Worm (Caenorhabditis elegans) whole organism, young adult: ENCODE data around the gene rps-16.

Experiments used
- B0336.3 ChIP-seq: fragments of 200-800 bp; sonication (Bioruptor generic); IDR thresholded peaks from 2 replicates; pipeline ENCODE4 v1.3.6; 2022; ENCODE audit warnings: missing genetic modification characterization, missing compliant biosample characterization
- F10E7.11 ChIP-seq: sonication (generic microtip); optimal IDR thresholded peaks from 2 replicates; lab custom pipeline; 2017; ENCODE audit warnings: mild to moderate bottlenecking, missing genetic modification characterization, moderate library complexity, missing compliant biosample characterization
- F22D6.2 ChIP-seq: sonication (generic microtip); optimal IDR thresholded peaks from 2 replicates; lab custom pipeline; 2016; ENCODE audit warnings: mild to moderate bottlenecking, missing genetic modification characterization, missing compliant biosample characterization
- F23B12.7 ChIP-seq: sonication (generic microtip); optimal IDR thresholded peaks from 2 replicates; lab custom pipeline; 2017; ENCODE audit warnings: missing genetic modification characterization, mild to moderate bottlenecking, missing compliant biosample characterization, antibody characterized with exemption, moderate library complexity; ENCODE audit not compliant: insufficient read depth
- F37B4.10 ChIP-seq: fragments of 200-800 bp; sonication (Bioruptor generic); IDR thresholded peaks from 2 replicates; pipeline ENCODE4 v1.3.6; 2022; ENCODE audit warnings: missing genetic modification characterization, missing compliant biosample characterization
- F57C9.4 ChIP-seq: sonication (generic microtip); optimal IDR thresholded peaks from 2 replicates; lab custom pipeline; 2017; ENCODE audit warnings: mild to moderate bottlenecking, missing genetic modification characterization, missing compliant biosample characterization
- T26A5.8 ChIP-seq: sonication (generic microtip); optimal IDR thresholded peaks from 2 replicates; lab custom pipeline; 2016; ENCODE audit warnings: missing genetic modification characterization, missing compliant biosample characterization
- Y53F4B.3 ChIP-seq: fragments of 200-800 bp; sonication (Bioruptor generic); IDR thresholded peaks from 2 replicates; pipeline ENCODE4 v1.3.6; 2022; ENCODE audit warnings: missing genetic modification reagents, missing genetic modification characterization, missing compliant biosample characterization
- Y79H2A.3 ChIP-seq: fragments of 200-800 bp; sonication (Bioruptor generic); conservative IDR thresholded peaks from 2 replicates; pipeline ENCODE4 v1.3.6; 2022; ENCODE audit warnings: missing genetic modification reagents, missing genetic modification characterization, missing compliant biosample characterization
- Y95B8A.8 ChIP-seq: fragments of 200-800 bp; sonication (Bioruptor generic); IDR thresholded peaks from 2 replicates; pipeline ENCODE4 v1.3.6; 2022; ENCODE audit warnings: missing genetic modification reagents, missing genetic modification characterization, missing compliant biosample characterization
- ZK185.1 ChIP-seq: sonication (generic microtip); optimal IDR thresholded peaks from 2 replicates; lab custom pipeline; 2016; ENCODE audit warnings: mild to moderate bottlenecking, missing genetic modification characterization, missing compliant biosample characterization; ENCODE audit not compliant: poor library complexity, severe bottlenecking
- atf-7 ChIP-seq: sonication (generic microtip); optimal IDR thresholded peaks from 2 replicates; lab custom pipeline; 2017; ENCODE audit warnings: mild to moderate bottlenecking, missing genetic modification characterization, missing compliant biosample characterization
- attf-3 ChIP-seq: fragments of 200-800 bp; sonication (Bioruptor generic); conservative IDR thresholded peaks from 2 replicates; pipeline ENCODE4 v1.3.6; 2022; ENCODE audit warnings: missing genetic modification reagents, missing genetic modification characterization, missing compliant biosample characterization
- attf-5 ChIP-seq: fragments of 200-800 bp; sonication (Bioruptor generic); optimal IDR thresholded peaks from 2 replicates; lab custom pipeline; 2018; ENCODE audit warnings: mild to moderate bottlenecking, missing genetic modification characterization, missing compliant biosample characterization
- cebp-1 ChIP-seq, 2 experiments: fragments of 200-800 bp in 1 of 2; sonication (Bioruptor generic) in 1 of 2; sonication (generic microtip) in 1 of 2; IDR thresholded peaks in 1 of 2; optimal IDR thresholded peaks in 1 of 2; 2 replicates each; pipeline versions ENCODE4 v1.3.6 to Lab custom; 2017 to 2022; ENCODE audit warnings: missing compliant biosample characterization in 2 of 2, missing genetic modification characterization in 2 of 2, mild to moderate bottlenecking in 1 of 2, missing genetic modification reagents in 1 of 2, moderate library complexity in 1 of 2
- cebp-2 ChIP-seq: fragments of 200-800 bp; sonication (Bioruptor generic); IDR thresholded peaks from 2 replicates; pipeline ENCODE4 v1.3.6; 2022; ENCODE audit warnings: missing genetic modification characterization, missing compliant biosample characterization
- ceh-100 ChIP-seq: fragments of 200-800 bp; sonication (Bioruptor generic); IDR thresholded peaks from 2 replicates; pipeline ENCODE4 v1.3.6; 2022; ENCODE audit warnings: missing genetic modification reagents, missing genetic modification characterization, missing compliant biosample characterization
- ceh-27 ChIP-seq: fragments of 200-800 bp; sonication (Bioruptor generic); optimal IDR thresholded peaks from 2 replicates; lab custom pipeline; 2018; ENCODE audit warnings: mild to moderate bottlenecking, missing genetic modification characterization, moderate library complexity, missing compliant biosample characterization
- ceh-40 ChIP-seq: fragments of 200-800 bp; sonication (Bioruptor generic); IDR thresholded peaks from 2 replicates; pipeline ENCODE4 v1.3.6; 2022; ENCODE audit warnings: missing genetic modification characterization, missing compliant biosample characterization
- ceh-58 ChIP-seq: fragments of 200-800 bp; sonication (Bioruptor generic); IDR thresholded peaks from 2 replicates; pipeline ENCODE4 v1.3.6; 2022; ENCODE audit warnings: missing genetic modification characterization, missing compliant biosample characterization
- chd-7 ChIP-seq: sonication (generic microtip); optimal IDR thresholded peaks from 2 replicates; lab custom pipeline; 2016; ENCODE audit warnings: mild to moderate bottlenecking, missing genetic modification characterization, moderate library complexity, missing compliant biosample characterization
- egl-44 ChIP-seq: fragments of 200-800 bp; sonication (Bioruptor generic); IDR thresholded peaks from 2 replicates; pipeline ENCODE4 v1.3.6; 2022; ENCODE audit warnings: missing genetic modification reagents, missing genetic modification characterization, missing compliant biosample characterization
- egrh-3 ChIP-seq: fragments of 200-800 bp; sonication (Bioruptor generic); IDR thresholded peaks from 2 replicates; pipeline ENCODE4 v1.3.6; 2022; ENCODE audit warnings: missing genetic modification reagents, missing genetic modification characterization, missing compliant biosample characterization
- ekl-4 ChIP-seq: fragments of 200-800 bp; sonication (Bioruptor generic); IDR thresholded peaks from 2 replicates; pipeline ENCODE4 v1.3.6; 2022; ENCODE audit warnings: missing genetic modification reagents, missing genetic modification characterization, missing compliant biosample characterization
- ets-4 ChIP-seq: fragments of 200-800 bp; sonication (Bioruptor generic); optimal IDR thresholded peaks from 2 replicates; lab custom pipeline; 2018; ENCODE audit warnings: mild to moderate bottlenecking, missing genetic modification characterization, missing compliant biosample characterization
- hlh-12 ChIP-seq: sonication (generic microtip); optimal IDR thresholded peaks from 2 replicates; lab custom pipeline; 2016; ENCODE audit warnings: missing genetic modification characterization, missing compliant biosample characterization
- hmg-1.2 ChIP-seq: fragments of 200-800 bp; sonication (Bioruptor generic); IDR thresholded peaks from 2 replicates; pipeline ENCODE4 v1.3.6; 2022; ENCODE audit warnings: missing genetic modification reagents, missing genetic modification characterization, missing compliant biosample characterization
- hrde-1 ChIP-seq: sonication (generic microtip); optimal IDR thresholded peaks from 2 replicates; lab custom pipeline; 2016; ENCODE audit warnings: missing genetic modification characterization, mild to moderate bottlenecking, missing compliant biosample characterization, moderate library complexity, missing genotype, missing genetic modification reagents, borderline replicate concordance
- let-526 ChIP-seq: fragments of 200-800 bp; sonication (Bioruptor generic); IDR thresholded peaks from 2 replicates; pipeline ENCODE4 v1.3.6; 2022; ENCODE audit warnings: missing genetic modification reagents, missing genetic modification characterization, missing compliant biosample characterization
- let-607 ChIP-seq, 2 experiments: fragments of 200-800 bp in 1 of 2; sonication (Bioruptor generic) in 1 of 2; sonication (generic microtip) in 1 of 2; optimal IDR thresholded peaks; 2 replicates each; lab custom pipeline; 2016 to 2018; ENCODE audit warnings: mild to moderate bottlenecking in 2 of 2, missing compliant biosample characterization in 2 of 2, missing genetic modification characterization in 2 of 2, moderate library complexity in 2 of 2, missing genotype in 1 of 2
- lin-35 ChIP-seq, 3 experiments: fragments of 150-350 bp in 2 of 3; sonication (generic microtip) in 1 of 3; optimal IDR thresholded peaks; 2 replicates each; lab custom pipeline; 2014 to 2018; ENCODE audit warnings: missing biosample characterization in 3 of 3, missing genetic modification characterization in 3 of 3, missing genetic modification reagents in 3 of 3
- lin-40 ChIP-seq: sonication (generic microtip); optimal IDR thresholded peaks from 2 replicates; lab custom pipeline; 2016; ENCODE audit warnings: missing genetic modification characterization, mild to moderate bottlenecking, missing compliant biosample characterization, missing genotype, missing genetic modification reagents
- lin-54 ChIP-seq: fragments of 200-800 bp; sonication (Bioruptor generic); optimal IDR thresholded peaks from 2 replicates; lab custom pipeline; 2018; ENCODE audit warnings: mild to moderate bottlenecking, missing genetic modification characterization, missing compliant biosample characterization
- lir-1 ChIP-seq: fragments of 200-800 bp; sonication (Bioruptor generic); conservative IDR thresholded peaks from 2 replicates; pipeline ENCODE4 v1.3.6; 2022; ENCODE audit warnings: missing genetic modification reagents, missing genetic modification characterization, missing compliant biosample characterization
- madf-10 ChIP-seq: sonication (generic microtip); optimal IDR thresholded peaks from 2 replicates; lab custom pipeline; 2016; ENCODE audit warnings: mild to moderate bottlenecking, missing genetic modification characterization, missing compliant biosample characterization
- mcd-1 ChIP-seq: fragments of 200-800 bp; sonication (Bioruptor generic); IDR thresholded peaks from 2 replicates; pipeline ENCODE4 v1.3.6; 2022; ENCODE audit warnings: missing genetic modification reagents, missing genetic modification characterization, missing compliant biosample characterization
- mxl-1 ChIP-seq: sonication (generic microtip); optimal IDR thresholded peaks from 2 replicates; lab custom pipeline; 2016; ENCODE audit warnings: missing genetic modification characterization, missing compliant biosample characterization
- nfya-1 ChIP-seq: sonication (generic microtip); optimal IDR thresholded peaks from 2 replicates; lab custom pipeline; 2017; ENCODE audit warnings: antibody characterized with exemption, missing compliant biosample characterization, missing genetic modification characterization, borderline replicate concordance; ENCODE audit not compliant: insufficient read depth
- nfyb-1 ChIP-seq: fragments of 200-800 bp; sonication (Bioruptor generic); IDR thresholded peaks from 2 replicates; pipeline ENCODE4 v1.3.6; 2022; ENCODE audit warnings: missing genetic modification reagents, missing genetic modification characterization, missing compliant biosample characterization
- nhr-179 ChIP-seq: sonication (generic microtip); optimal IDR thresholded peaks from 2 replicates; lab custom pipeline; 2016; ENCODE audit warnings: mild to moderate bottlenecking, missing genetic modification characterization, missing compliant biosample characterization
- nhr-27 ChIP-seq: fragments of 200-800 bp; sonication (Bioruptor generic); optimal IDR thresholded peaks from 2 replicates; lab custom pipeline; 2018; ENCODE audit warnings: mild to moderate bottlenecking, missing genetic modification characterization, moderate library complexity, missing compliant biosample characterization
- nhr-90 ChIP-seq: sonication (generic microtip); optimal IDR thresholded peaks from 2 replicates; lab custom pipeline; 2016; ENCODE audit warnings: missing genotype, mild to moderate bottlenecking, missing genetic modification characterization, missing compliant biosample characterization
- sea-2 ChIP-seq: fragments of 200-800 bp; sonication (Bioruptor generic); IDR thresholded peaks from 2 replicates; pipeline ENCODE4 v1.3.6; 2022; ENCODE audit warnings: missing genetic modification characterization, missing compliant biosample characterization
- snpc-3.4 ChIP-seq: sonication (generic microtip); optimal IDR thresholded peaks from 2 replicates; lab custom pipeline; 2017; ENCODE audit warnings: missing genetic modification characterization, mild to moderate bottlenecking, missing compliant biosample characterization, antibody characterized with exemption, moderate library complexity, missing genotype, missing genetic modification reagents
- tlf-1 ChIP-seq: fragments of 200-800 bp; sonication (Bioruptor generic); optimal IDR thresholded peaks from 2 replicates; lab custom pipeline; 2018; ENCODE audit warnings: mild to moderate bottlenecking, missing genetic modification characterization, missing compliant biosample characterization
- zfh-2 ChIP-seq: fragments of 200-800 bp; sonication (Bioruptor generic); conservative IDR thresholded peaks from 2 replicates; pipeline ENCODE4 v1.3.6; 2022; ENCODE audit warnings: missing genetic modification reagents, missing genetic modification characterization, missing compliant biosample characterization
- ztf-18 ChIP-seq: sonication (generic microtip); optimal IDR thresholded peaks from 2 replicates; lab custom pipeline; 2016; ENCODE audit warnings: missing genotype, mild to moderate bottlenecking, missing genetic modification characterization, missing compliant biosample characterization
- ztf-25 ChIP-seq: fragments of 200-800 bp; sonication (Bioruptor generic); IDR thresholded peaks from 2 replicates; pipeline ENCODE4 v1.3.6; 2022; ENCODE audit warnings: missing genetic modification reagents, missing genetic modification characterization, missing compliant biosample characterization
- ztf-26 ChIP-seq: sonication (generic microtip); optimal IDR thresholded peaks from 2 replicates; lab custom pipeline; 2017; ENCODE audit warnings: missing genetic modification characterization, missing compliant biosample characterization

rps-16 gene

ce11 chrV:14992627-14993117 lies 7.7 kb downstream of the rps-16 start, which contains the start of gene T01C3.3 (continued):
- TF ChIP-seq lin-40 (no peak), ZK185.1 (tag; lab: Kevin White, UChicago) (no peak), snpc-3.4 (tag; lab: Kevin White, UChicago) (peak; percentile 72), sea-2 (no peak), attf-5 (GFP tag; lab: Kevin White, UChicago) (no peak), ekl-4 (GFP tag; lab: Robert Waterston, UW) (0 out of 2 replicates have a peak, but pooled peaks have one; percentile 33), F23B12.7 (tag; lab: Kevin White, UChicago) (no peak), chd-7 (tag; lab: Kevin White, UChicago) (no peak), nfya-1 (tag; lab: Kevin White, UChicago) (no peak), mxl-1 (no peak), tlf-1 (GFP tag; lab: Kevin White, UChicago) (peak; percentile 54), attf-3 (GFP tag; lab: Robert Waterston, UW) (peak; percentile 60), lir-1 (GFP tag; lab: Robert Waterston, UW) (no peak), ztf-25 (GFP tag; lab: Robert Waterston, UW) (0 out of 2 replicates have a peak, but pooled peaks have one; percentile 24), nhr-179 (tag; lab: Kevin White, UChicago) (no peak), Y79H2A.3 (GFP tag; lab: Robert Waterston, UW) (no peak), madf-10 (tag; lab: Kevin White, UChicago) (no peak), F57C9.4 (tag; lab: Kevin White, UChicago) (no peak), hlh-12 (tag; lab: Kevin White, UChicago) (no peak), egrh-3 (GFP tag; lab: Robert Waterston, UW) (no peak), let-526 (no peak), cebp-1 (GFP tag; IDR thresholded peaks at IDR 0.05; lab: Robert Waterston, UW) (no peak), cebp-1 (tag; optimal IDR thresholded peaks at IDR 0.05; lab: Kevin White, UChicago) (no peak), F37B4.10 (no peak), mcd-1 (GFP tag; lab: Robert Waterston, UW) (peak; percentile 50), Y95B8A.8 (GFP tag; lab: Robert Waterston, UW) (peak; percentile 51; the same call in 1 of the 2 replicates), Y53F4B.3 (GFP tag; lab: Robert Waterston, UW) (no peak), ceh-40 (GFP tag; lab: Robert Waterston, UW) (no peak), T26A5.8 (no peak), hrde-1 (tag; lab: Kevin White, UChicago) (no peak), B0336.3 (GFP tag; lab: Robert Waterston, UW) (no peak), F10E7.11 (no peak), zfh-2 (GFP tag; lab: Robert Waterston, UW) (no peak), egl-44 (no peak), nhr-27 (tag; lab: Kevin White, UChicago) (no peak), ceh-58 (no peak), hmg-1.2 (peak; percentile 52)
- TF ChIP-seq, all 124 proteins: peak for 32

- TF ChIP-seq hlh-12 (tag; lab: Kevin White, UChicago): no peak
- no peak for TF ChIP-seq nfyb-1
- no peak for TF ChIP-seq ztf-26 (tag; lab: Kevin White, UChicago)
- no peak for TF ChIP-seq ceh-27 (GFP tag; lab: Kevin White, UChicago)
- no peak for TF ChIP-seq ztf-18 (tag; lab: Kevin White, UChicago)
- TF ChIP-seq lin-35 (GFP tag; optimal IDR thresholded peaks at IDR 0.05; lab: Kevin White, UChicago): no peak
- TF ChIP-seq atf-7 (tag; lab: Kevin White, UChicago): no peak
- no peak for TF ChIP-seq cebp-2 (GFP tag; lab: Robert Waterston, UW)
- TF ChIP-seq F22D6.2: no peak
- no peak for TF ChIP-seq nhr-90
- no peak for TF ChIP-seq let-607 (tag; optimal IDR thresholded peaks at IDR 0.05; lab: Kevin White, UChicago)
- no peak for TF ChIP-seq ets-4 (GFP tag; lab: Kevin White, UChicago)
- peak; percentile 56; the same call in 1 of the 2 replicates for TF ChIP-seq ceh-100 (GFP tag; lab: Robert Waterston, UW)
- peak; percentile 51 for TF ChIP-seq lin-54 (GFP tag; lab: Kevin White, UChicago)
Measured at ce11 chrV:14991489-14991888, 8.9 kb downstream of the rps-16 start.
